Worm (Caenorhabditis elegans): Measurements from ENCODE around the gene fbxb-47.

DNA sequence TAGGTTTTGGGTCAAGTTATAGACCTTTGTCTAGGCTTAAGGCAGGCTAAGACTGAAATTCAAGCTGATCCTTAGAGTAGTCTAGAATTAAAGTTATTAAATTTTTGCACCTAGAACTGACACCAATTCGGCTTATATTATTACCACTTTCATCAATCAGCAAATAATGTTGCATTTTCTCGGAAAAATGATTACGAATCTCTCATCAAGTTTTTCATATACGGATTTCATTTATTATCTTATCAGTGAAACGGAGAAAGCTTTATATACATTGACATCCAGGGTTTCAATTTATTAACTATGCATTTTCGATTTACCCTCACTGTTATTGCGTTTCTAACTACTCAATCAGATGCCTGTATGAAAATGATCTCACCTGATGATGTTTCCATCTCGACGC is 38.0 kb upstream of the fbxb-47 start, which contains the start of gene K07G6.1:
- TF ChIP-seq zag-1 (tag; optimal IDR thresholded peaks at IDR 0.05) = no peak
- no peak for TF ChIP-seq nhr-77 (tag; optimal IDR thresholded peaks at IDR 0.05)
- TF ChIP-seq ceh-90 (tag; optimal IDR thresholded peaks at IDR 0.05) = no peak
- no peak for TF ChIP-seq unc-62 (GFP tag; optimal IDR thresholded peaks at IDR 0.05)

Data from whole organism, L1 larva.